Worm (Caenorhabditis elegans): ENCODE measurements around the gene spig-10.

ce11 chrV:7015872-7016271, 9.8 kb downstream of the spig-10 start, which contains the start of gene C33G8.13:
- no peak for TF ChIP-seq flt-1 (GFP tag; IDR thresholded peaks at IDR 0.05)
- no peak for TF ChIP-seq ref-1 (GFP tag; conservative IDR thresholded peaks at IDR 0.05)
- TF ChIP-seq klf-2 (GFP tag; conservative IDR thresholded peaks at IDR 0.05), result no peak
